Fruit fly (Drosophila melanogaster) whole organism, embryonic: ENCODE data around the gene Mis12.
A peak's percentile ranks its signal among the peaks of the same experiment; 100 is the strongest.

Experiments used
- Atf-2 ChIP-seq: fragments of 200-800 bp; sonication (Bioruptor generic); optimal IDR thresholded peaks from 2 replicates; lab custom pipeline; 2016; ENCODE audit warnings: missing biosample characterization, missing genetic modification characterization
- Blimp-1 ChIP-seq: fragments of 200-800 bp; sonication (Bioruptor generic); optimal IDR thresholded peaks from 3 replicates; lab custom pipeline; 2018; ENCODE audit warnings: missing biosample characterization, missing genetic modification characterization, mild to moderate bottlenecking, moderate library complexity, missing genetic modification reagents
- CG10209 ChIP-seq: fragments of 200-800 bp; sonication (Bioruptor generic); optimal IDR thresholded peaks from 3 replicates; lab custom pipeline; 2017; ENCODE audit warnings: missing biosample characterization, mild to moderate bottlenecking, missing genetic modification characterization, missing genetic modification reagents
- CG10267 ChIP-seq: fragments of 200-800 bp; sonication (Bioruptor generic); optimal IDR thresholded peaks from 2 replicates; lab custom pipeline; 2018; ENCODE audit warnings: missing biosample characterization, mild to moderate bottlenecking, missing genetic modification characterization, moderate library complexity
- CG1233 ChIP-seq: fragments of 200-800 bp; sonication (Bioruptor generic); optimal IDR thresholded peaks from 4 replicates; lab custom pipeline; 2018; ENCODE audit warnings: missing biosample characterization, mild to moderate bottlenecking, missing genetic modification characterization
- CG12659 ChIP-seq: fragments of 200-800 bp; sonication (Bioruptor generic); optimal IDR thresholded peaks from 3 replicates; lab custom pipeline; 2017; ENCODE audit warnings: mild to moderate bottlenecking, missing biosample characterization, missing genetic modification reagents, missing genetic modification characterization
- CG12942 ChIP-seq: fragments of 200-800 bp; sonication (Bioruptor generic); optimal IDR thresholded peaks from 3 replicates; lab custom pipeline; 2016; ENCODE audit warnings: missing biosample characterization, missing genetic modification characterization
- CG13123 ChIP-seq: fragments of 200-800 bp; sonication (Bioruptor generic); optimal IDR thresholded peaks from 2 replicates; lab custom pipeline; 2016; ENCODE audit warnings: missing biosample characterization, missing genetic modification characterization
- CG13775 ChIP-seq: fragments of 200-800 bp; sonication (Bioruptor generic); optimal IDR thresholded peaks from 3 replicates; lab custom pipeline; 2017; ENCODE audit warnings: missing biosample characterization, mild to moderate bottlenecking, missing genetic modification characterization
- CG14441 ChIP-seq: fragments of 200-800 bp; sonication (Bioruptor generic); IDR thresholded peaks from 2 replicates; pipeline ENCODE4 v1.3.6; 2022; ENCODE audit warnings: missing biosample characterization, missing genetic modification characterization
- CG14710 ChIP-seq: fragments of 200-800 bp; sonication (Bioruptor generic); optimal IDR thresholded peaks from 3 replicates; lab custom pipeline; 2019; ENCODE audit warnings: missing biosample characterization, mild to moderate bottlenecking, missing genetic modification characterization, moderate library complexity
- CG14860 ChIP-seq: fragments of 200-800 bp; sonication (Bioruptor generic); IDR thresholded peaks from 3 replicates; pipeline ENCODE4 v1.3.6; 2022; ENCODE audit warnings: missing biosample characterization, missing genetic modification characterization; ENCODE audit not compliant: partially characterized antibody
- CG15011 ChIP-seq: fragments of 200-800 bp; sonication (Bioruptor generic); optimal IDR thresholded peaks from 3 replicates; lab custom pipeline; 2018; ENCODE audit warnings: missing biosample characterization, mild to moderate bottlenecking, missing genetic modification characterization
- CG17328 ChIP-seq: fragments of 200-800 bp; sonication (Bioruptor generic); IDR thresholded peaks from 2 replicates; pipeline ENCODE4 v1.3.6; 2022; ENCODE audit warnings: missing biosample characterization, missing genetic modification characterization
- CG1792 ChIP-seq: fragments of 200-800 bp; sonication (Bioruptor generic); optimal IDR thresholded peaks from 2 replicates; lab custom pipeline; 2016; ENCODE audit warnings: missing biosample characterization, missing genetic modification characterization
- CG2199 ChIP-seq: fragments of 200-800 bp; sonication (Bioruptor generic); IDR thresholded peaks from 3 replicates; pipeline ENCODE4 v1.3.6; 2022; ENCODE audit warnings: missing biosample characterization, missing genetic modification characterization
- CG3163 ChIP-seq: fragments of 200-800 bp; sonication (Bioruptor generic); optimal IDR thresholded peaks from 3 replicates; lab custom pipeline; 2016; ENCODE audit warnings: missing biosample characterization, missing genetic modification characterization
- CG3281 ChIP-seq: fragments of 200-800 bp; sonication (Bioruptor generic); optimal IDR thresholded peaks from 3 replicates; lab custom pipeline; 2017; ENCODE audit warnings: missing biosample characterization, mild to moderate bottlenecking, missing genetic modification characterization
- CG7271 ChIP-seq: fragments of 200-800 bp; sonication (Bioruptor generic); optimal IDR thresholded peaks from 2 replicates; lab custom pipeline; 2018; ENCODE audit warnings: missing biosample characterization, mild to moderate bottlenecking, missing genetic modification characterization, moderate library complexity
- CG8290 ChIP-seq, 3 experiments: fragments of 200-800 bp; sonication (Bioruptor generic); optimal IDR thresholded peaks; 2 replicates each; lab custom pipeline; 2016 to 2019; ENCODE audit warnings: missing biosample characterization in 3 of 3, missing genetic modification characterization in 3 of 3, mild to moderate bottlenecking in 2 of 3, moderate library complexity in 1 of 3
- CG8359 ChIP-seq: fragments of 200-800 bp; sonication (Bioruptor generic); optimal IDR thresholded peaks from 2 replicates; lab custom pipeline; 2017; ENCODE audit warnings: missing biosample characterization, mild to moderate bottlenecking, missing genetic modification characterization, borderline replicate concordance
- CG9817 ChIP-seq: fragments of 200-800 bp; sonication (Bioruptor generic); optimal IDR thresholded peaks from 2 replicates; lab custom pipeline; 2018; ENCODE audit warnings: missing biosample characterization, mild to moderate bottlenecking, missing genetic modification characterization, moderate library complexity
- Dfd ChIP-seq, 2 experiments: fragments of >200 bp; optimal IDR thresholded peaks; 2 replicates each; lab custom pipeline; 2017; ENCODE audit warnings: missing biosample characterization in 2 of 2, missing genetic modification characterization in 2 of 2
- ERR ChIP-seq: fragments of 200-800 bp; sonication (Bioruptor generic); optimal IDR thresholded peaks from 2 replicates; lab custom pipeline; 2016; ENCODE audit warnings: missing biosample characterization, missing genetic modification characterization
- Gsc ChIP-seq: fragments of 200-800 bp; sonication (Bioruptor generic); IDR thresholded peaks from 2 replicates; pipeline ENCODE4 v1.3.6; 2022; ENCODE audit warnings: missing biosample characterization, missing genetic modification characterization
- HLH3B ChIP-seq: fragments of 200-800 bp; sonication (Bioruptor generic); IDR thresholded peaks from 2 replicates; pipeline ENCODE4 v1.3.6; 2022; ENCODE audit warnings: missing biosample characterization, missing genetic modification characterization
- MESR4 ChIP-seq: fragments of 200-800 bp; sonication (Bioruptor generic); optimal IDR thresholded peaks from 2 replicates; lab custom pipeline; 2018; ENCODE audit warnings: missing biosample characterization, mild to moderate bottlenecking, missing genetic modification characterization, moderate library complexity
- Mad ChIP-seq: fragments of 200-800 bp; sonication (Bioruptor generic); optimal IDR thresholded peaks from 2 replicates; lab custom pipeline; 2016; ENCODE audit warnings: missing biosample characterization, missing genetic modification characterization
- Meics ChIP-seq: fragments of 200-800 bp; sonication (Bioruptor generic); optimal IDR thresholded peaks from 2 replicates; lab custom pipeline; 2017; ENCODE audit warnings: missing biosample characterization, mild to moderate bottlenecking, missing genetic modification characterization
- NC2β ChIP-seq: fragments of 200-800 bp; sonication (Bioruptor generic); optimal IDR thresholded peaks from 2 replicates; lab custom pipeline; 2016; ENCODE audit warnings: missing biosample characterization, missing genetic modification characterization
- Oaz ChIP-seq: fragments of 200-800 bp; sonication (Bioruptor generic); IDR thresholded peaks from 2 replicates; pipeline ENCODE4 v1.3.6; 2022; ENCODE audit warnings: missing biosample characterization, missing genetic modification characterization
- Sin3A ChIP-seq: fragments of >200 bp; optimal IDR thresholded peaks from 2 replicates; lab custom pipeline; 2018
- ab ChIP-seq: fragments of 200-800 bp; sonication (Bioruptor generic); optimal IDR thresholded peaks from 2 replicates; lab custom pipeline; 2016; ENCODE audit warnings: missing biosample characterization, missing genetic modification characterization
- az2 ChIP-seq: fragments of 200-800 bp; sonication (Bioruptor generic); optimal IDR thresholded peaks from 3 replicates; lab custom pipeline; 2016; ENCODE audit warnings: missing biosample characterization, missing genetic modification characterization
- bigmax ChIP-seq: fragments of 200-800 bp; sonication (Bioruptor generic); optimal IDR thresholded peaks from 2 replicates; lab custom pipeline; 2018; ENCODE audit warnings: missing biosample characterization, mild to moderate bottlenecking, missing genetic modification characterization
- cato ChIP-seq: fragments of 200-800 bp; sonication (Bioruptor generic); optimal IDR thresholded peaks from 2 replicates; lab custom pipeline; 2016; ENCODE audit warnings: missing biosample characterization, missing genetic modification characterization, borderline replicate concordance
- ci ChIP-seq: fragments of 200-800 bp; sonication (Bioruptor generic); IDR thresholded peaks from 3 replicates; pipeline ENCODE4 v1.3.6; 2022; ENCODE audit warnings: missing biosample characterization, missing genetic modification characterization
- da ChIP-seq: fragments of 200-800 bp; sonication (Bioruptor generic); optimal IDR thresholded peaks from 2 replicates; lab custom pipeline; 2016; ENCODE audit warnings: missing biosample characterization, missing genetic modification characterization
- danr ChIP-seq: fragments of 200-800 bp; sonication (Bioruptor generic); IDR thresholded peaks from 2 replicates; pipeline ENCODE4 v1.3.6; 2022; ENCODE audit warnings: missing biosample characterization, missing genetic modification characterization
- exex ChIP-seq: fragments of 200-800 bp; sonication (Bioruptor generic); optimal IDR thresholded peaks from 4 replicates; lab custom pipeline; 2018; ENCODE audit warnings: missing biosample characterization, mild to moderate bottlenecking, missing genetic modification characterization, moderate library complexity
- grau ChIP-seq: fragments of 200-800 bp; optimal IDR thresholded peaks from 3 replicates; lab custom pipeline; 2019; ENCODE audit warnings: missing biosample characterization, mild to moderate bottlenecking, missing genetic modification characterization, moderate library complexity
- hkb ChIP-seq, 2 experiments: fragments of 200-800 bp in 1 of 2; fragments of >200 bp in 1 of 2; sonication (Bioruptor generic) in 1 of 2; IDR thresholded peaks in 1 of 2; optimal IDR thresholded peaks in 1 of 2; 2 replicates each; pipeline versions ENCODE4 v1.3.6 to Lab custom; 2017 to 2022; ENCODE audit warnings: missing biosample characterization in 1 of 2, missing genetic modification characterization in 1 of 2
- kah ChIP-seq: fragments of 200-800 bp; sonication (Bioruptor generic); optimal IDR thresholded peaks from 2 replicates; lab custom pipeline; 2018; ENCODE audit warnings: missing biosample characterization, mild to moderate bottlenecking, missing genetic modification characterization
- pho ChIP-seq: fragments of 200-800 bp; sonication (Bioruptor generic); optimal IDR thresholded peaks from 2 replicates; lab custom pipeline; 2016; ENCODE audit warnings: missing biosample characterization, missing genetic modification characterization
- row ChIP-seq: fragments of 200-800 bp; sonication (Bioruptor generic); IDR thresholded peaks from 3 replicates; pipeline ENCODE4 v1.3.6; 2022; ENCODE audit warnings: missing biosample characterization, missing genetic modification characterization
- tap ChIP-seq: fragments of 200-800 bp; optimal IDR thresholded peaks from 3 replicates; lab custom pipeline; 2019; ENCODE audit warnings: missing biosample characterization, mild to moderate bottlenecking, missing genetic modification characterization, moderate library complexity

Mis12 gene

dm6 chr3L:6972367-6972766, 3.5 kb upstream of the Mis12 start, which contains the start of gene CG10063:
TSS of gene CG10063 (minus strand) at chr3L:6972467.
- no peak for TF ChIP-seq CG8290 (GFP tag; optimal IDR thresholded peaks at IDR 0.05; lab: Kevin White, UChicago)
- TF ChIP-seq CG8290 (tag; optimal IDR thresholded peaks at IDR 0.05; lab: Kevin White, UChicago) = no peak
- TF ChIP-seq Sin3A = no peak
- no peak for TF ChIP-seq Blimp-1 (GFP tag; lab: Kevin White, UChicago)
- TF ChIP-seq CG10267 = no peak
- TF ChIP-seq CG12942 (GFP tag; lab: Kevin White, UChicago) = no peak
- TF ChIP-seq ab = no peak
- no peak for TF ChIP-seq CG12659 (GFP tag; lab: Kevin White, UChicago)
- TF ChIP-seq CG14441 (GFP tag; lab: Robert Waterston, UW) = no peak
- no peak for TF ChIP-seq exex (tag; lab: Kevin White, UChicago)
- TF ChIP-seq, all 482 proteins: peak for 0

- TF ChIP-seq CG14860 (no peak), tap (tag; lab: Kevin White, UChicago) (no peak), Gsc (GFP tag; lab: Robert Waterston, UW) (no peak), Oaz (GFP tag; lab: Robert Waterston, UW) (no peak), CG10209 (no peak), Mad (GFP tag; lab: Kevin White, UChicago) (no peak), cato (GFP tag; lab: Kevin White, UChicago) (no peak), grau (tag; lab: Kevin White, UChicago) (no peak), CG17328 (GFP tag; lab: Robert Waterston, UW) (no peak), hkb (optimal IDR thresholded peaks at IDR 0.05; lab: Kevin White, UChicago) (no peak), hkb (GFP tag; IDR thresholded peaks at IDR 0.05; lab: Robert Waterston, UW) (no peak), CG8359 (no peak), HLH3B (GFP tag; lab: Robert Waterston, UW) (no peak), CG14710 (tag; lab: Kevin White, UChicago) (no peak), CG3281 (no peak), CG13775 (GFP tag; lab: Kevin White, UChicago) (no peak)
Measured at dm6 chr3L:6971298-6971697, 2.5 kb upstream of the Mis12 start.

- TF ChIP-seq pho (GFP tag; lab: Kevin White, UChicago) = no peak
- TF ChIP-seq CG13123 (GFP tag; lab: Kevin White, UChicago) = no peak
- TF ChIP-seq ERR (GFP tag; lab: Kevin White, UChicago) = no peak
- TF ChIP-seq Dfd (GFP tag; optimal IDR thresholded peaks at IDR 0.05; lab: Kevin White, UChicago) = no peak
- TF ChIP-seq Atf-2 (GFP tag; lab: Kevin White, UChicago) = no peak
Measured at dm6 chr3L:6967797-6968196, 1.1 kb downstream of the Mis12 start, which contains the start of gene CG10064. TSS of gene CG10064 (minus strand) at chr3L:6967897.

- no peak for TF ChIP-seq da (GFP tag; lab: Kevin White, UChicago)
- TF ChIP-seq CG1792 = no peak
- no peak for TF ChIP-seq CG7271 (tag; lab: Kevin White, UChicago)
- peak; percentile 22 for TF ChIP-seq NC2β (GFP tag; lab: Kevin White, UChicago)
- peak; percentile 57 for TF ChIP-seq MESR4
- no peak for TF ChIP-seq Oaz (GFP tag; lab: Robert Waterston, UW)
- peak; percentile 66 for TF ChIP-seq CG3163 (GFP tag; lab: Kevin White, UChicago)
- TF ChIP-seq kah (GFP tag; lab: Kevin White, UChicago) = no peak
- peak; percentile 20 for TF ChIP-seq bigmax (GFP tag; lab: Kevin White, UChicago)
- peak; percentile 76 for TF ChIP-seq ci (GFP tag; lab: Robert Waterston, UW)
- TF ChIP-seq Meics (GFP tag; lab: Kevin White, UChicago) = peak; percentile 2
- TF ChIP-seq row (GFP tag; lab: Robert Waterston, UW) = peak; percentile 83
- no peak for TF ChIP-seq CG9817 (tag; lab: Kevin White, UChicago)
- TF ChIP-seq CG2199 (GFP tag; lab: Robert Waterston, UW) = 0 out of 3 replicates have a peak, but pooled peaks have one; percentile 7
- TF ChIP-seq CG15011 (GFP tag; lab: Kevin White, UChicago) = no peak
- no peak for TF ChIP-seq CG10209
- peak; percentile 20 for TF ChIP-seq az2 (GFP tag; lab: Kevin White, UChicago)
- TF ChIP-seq CG1233 (GFP tag; lab: Kevin White, UChicago) = peak; percentile 39
- no peak for TF ChIP-seq danr (GFP tag; lab: Robert Waterston, UW)
Measured at dm6 chr3L:6964488-6965152, 4.2 kb downstream of the Mis12 start, which contains the start of gene sgl. TSS of gene sgl (minus strand) at chr3L:6964758.
